Worm (Caenorhabditis elegans) whole organism, L4 larva: Measurements from ENCODE around the gene rps-0.

Experiments
- D1046.2 ChIP-seq: fragments of 200-800 bp; sonication (Bioruptor generic); IDR thresholded peaks from 2 replicates; pipeline ENCODE4 v1.3.6; 2022; ENCODE audit warnings: missing genetic modification characterization, missing compliant biosample characterization
- F10B5.3 ChIP-seq: sonication (generic microtip); optimal IDR thresholded peaks from 2 replicates; lab custom pipeline; 2016; ENCODE audit warnings: mild to moderate bottlenecking, missing genetic modification characterization, missing compliant biosample characterization
- F37D6.2 ChIP-seq: sonication (generic microtip); optimal IDR thresholded peaks from 2 replicates; lab custom pipeline; 2016; ENCODE audit warnings: mild to moderate bottlenecking, missing genetic modification characterization, missing compliant biosample characterization
- T20F7.1 ChIP-seq: fragments of 200-800 bp; sonication (Bioruptor generic); optimal IDR thresholded peaks from 2 replicates; lab custom pipeline; 2018; ENCODE audit warnings: mild to moderate bottlenecking, missing genetic modification characterization, missing compliant biosample characterization
- T26A8.4 ChIP-seq: fragments of 200-800 bp; sonication (Bioruptor generic); IDR thresholded peaks from 2 replicates; pipeline ENCODE4 v1.3.6; 2022; ENCODE audit warnings: missing genetic modification characterization, missing compliant biosample characterization
- Y48G9A.11 ChIP-seq: fragments of 200-800 bp; sonication (Bioruptor generic); IDR thresholded peaks from 2 replicates; pipeline ENCODE4 v1.3.6; 2022; ENCODE audit warnings: missing genetic modification reagents, missing genetic modification characterization, missing compliant biosample characterization
- Y75B8A.6 ChIP-seq: fragments of 200-800 bp; sonication (Bioruptor generic); IDR thresholded peaks from 2 replicates; pipeline ENCODE4 v1.3.6; 2022; ENCODE audit warnings: missing genetic modification reagents, missing genetic modification characterization, missing compliant biosample characterization
- ZK546.5 ChIP-seq, 2 experiments: sonication (generic microtip); optimal IDR thresholded peaks; 2 replicates each; lab custom pipeline; 2017; ENCODE audit warnings: missing biosample characterization in 2 of 2, missing genetic modification characterization in 2 of 2
- ama-1 ChIP-seq: fragments of 150-350 bp; optimal IDR thresholded peaks from 2 replicates; lab custom pipeline; 2014; ENCODE audit warnings: inconsistent platforms, mixed read lengths
- attf-4 ChIP-seq: sonication (generic microtip); optimal IDR thresholded peaks from 3 replicates; lab custom pipeline; 2017; ENCODE audit warnings: missing biosample characterization, missing genetic modification characterization
- ceh-32 ChIP-seq: sonication (generic microtip); optimal IDR thresholded peaks from 2 replicates; lab custom pipeline; 2016; ENCODE audit warnings: mild to moderate bottlenecking, missing genetic modification characterization, missing compliant biosample characterization; ENCODE audit not compliant: poor library complexity
- ceh-82 ChIP-seq: sonication (generic microtip); optimal IDR thresholded peaks from 2 replicates; lab custom pipeline; 2017; ENCODE audit warnings: missing biosample characterization, missing genetic modification characterization
- ces-1 ChIP-seq: fragments of 150-350 bp; sonication (generic microtip); optimal IDR thresholded peaks from 4 replicates; lab custom pipeline; 2014; ENCODE audit warnings: missing biosample characterization, missing genetic modification reagents, missing genetic modification characterization
- daf-16 ChIP-seq, 3 experiments: sonication (generic microtip); optimal IDR thresholded peaks; 2 replicates each; lab custom pipeline; 2016 to 2017; ENCODE audit warnings: missing genetic modification characterization in 3 of 3, missing genetic modification reagents in 3 of 3, mild to moderate bottlenecking in 2 of 3, missing compliant biosample characterization in 2 of 3, missing biosample characterization in 1 of 3, moderate library complexity in 1 of 3
- daf-19 ChIP-seq: fragments of 200-800 bp; sonication (Bioruptor generic); conservative IDR thresholded peaks from 2 replicates; pipeline ENCODE4 v1.3.6; 2022; ENCODE audit warnings: missing genetic modification characterization, missing compliant biosample characterization
- dmd-9 ChIP-seq: fragments of 200-800 bp; sonication (Bioruptor generic); IDR thresholded peaks from 2 replicates; pipeline ENCODE4 v1.3.6; 2022; ENCODE audit warnings: missing genetic modification reagents, missing genetic modification characterization, missing compliant biosample characterization
- dpl-1 ChIP-seq: fragments of 150-350 bp; optimal IDR thresholded peaks from 2 replicates; lab custom pipeline; 2014; ENCODE audit warnings: missing biosample characterization, missing genetic modification reagents, missing genetic modification characterization
- duxl-1 ChIP-seq: sonication (generic microtip); optimal IDR thresholded peaks from 2 replicates; lab custom pipeline; 2016; ENCODE audit warnings: mild to moderate bottlenecking, missing genetic modification characterization, moderate library complexity, missing compliant biosample characterization; ENCODE audit not compliant: poor library complexity
- dve-1 ChIP-seq: sonication (generic microtip); optimal IDR thresholded peaks from 2 replicates; lab custom pipeline; 2017; ENCODE audit warnings: antibody characterized with exemption, mild to moderate bottlenecking, missing genetic modification characterization, missing compliant biosample characterization; ENCODE audit not compliant: insufficient read depth
- fkh-10 ChIP-seq: fragments of 150-350 bp; optimal IDR thresholded peaks from 2 replicates; lab custom pipeline; 2014; ENCODE audit warnings: missing biosample characterization, missing genetic modification reagents, missing genetic modification characterization
- hlh-30 ChIP-seq: sonication (generic microtip); optimal IDR thresholded peaks from 2 replicates; lab custom pipeline; 2017; ENCODE audit warnings: antibody characterized with exemption, mild to moderate bottlenecking, missing genetic modification characterization, missing compliant biosample characterization; ENCODE audit not compliant: insufficient read depth
- jun-1 ChIP-seq: fragments of 150-350 bp; optimal IDR thresholded peaks from 2 replicates; lab custom pipeline; 2014; ENCODE audit warnings: missing biosample characterization, missing genetic modification reagents, missing genetic modification characterization
- lin-13 ChIP-seq: fragments of 150-350 bp; optimal IDR thresholded peaks from 2 replicates; lab custom pipeline; 2014; ENCODE audit warnings: missing biosample characterization, missing genetic modification reagents, missing genetic modification characterization
- lin-39 ChIP-seq: fragments of 150-350 bp; optimal IDR thresholded peaks from 2 replicates; lab custom pipeline; 2014; ENCODE audit warnings: missing biosample characterization, missing genetic modification reagents, missing genetic modification characterization
- lsy-2 ChIP-seq, 2 experiments: fragments of 150-350 bp in 1 of 2; sonication (generic microtip) in 1 of 2; optimal IDR thresholded peaks; 2 replicates each; lab custom pipeline; 2014 to 2017; ENCODE audit warnings: missing biosample characterization in 2 of 2, missing genetic modification characterization in 2 of 2
- madf-5 ChIP-seq, 2 experiments: fragments of 200-800 bp; sonication (Bioruptor generic); IDR thresholded peaks; 2 replicates each; pipeline ENCODE4 v1.3.6; 2022; ENCODE audit warnings: missing compliant biosample characterization in 2 of 2, missing genetic modification characterization in 2 of 2
- mdl-1 ChIP-seq, 2 experiments: fragments of 150-350 bp in 1 of 2; sonication (generic microtip) in 1 of 2; optimal IDR thresholded peaks; 2 replicates each; lab custom pipeline; 2014 to 2017; ENCODE audit warnings: missing biosample characterization in 2 of 2, missing genetic modification characterization in 2 of 2
- mxl-3 ChIP-seq: fragments of 200-800 bp; sonication (Bioruptor generic); optimal IDR thresholded peaks from 2 replicates; lab custom pipeline; 2018; ENCODE audit warnings: mild to moderate bottlenecking, missing genetic modification characterization, missing compliant biosample characterization
- nhr-10 ChIP-seq: fragments of 150-350 bp; optimal IDR thresholded peaks from 2 replicates; lab custom pipeline; 2014; ENCODE audit warnings: missing biosample characterization, missing genetic modification characterization
- nhr-102 ChIP-seq: sonication (generic microtip); optimal IDR thresholded peaks from 2 replicates; lab custom pipeline; 2016; ENCODE audit warnings: mild to moderate bottlenecking, missing genetic modification characterization, moderate library complexity, missing compliant biosample characterization
- nhr-11 ChIP-seq: fragments of 150-350 bp; optimal IDR thresholded peaks from 2 replicates; lab custom pipeline; 2014; ENCODE audit warnings: missing biosample characterization, missing genetic modification characterization
- nhr-237 ChIP-seq: sonication (generic microtip); optimal IDR thresholded peaks from 2 replicates; lab custom pipeline; 2017; ENCODE audit warnings: missing biosample characterization, missing genetic modification characterization
- nhr-25 ChIP-seq: sonication (generic microtip); optimal IDR thresholded peaks from 2 replicates; lab custom pipeline; 2017; ENCODE audit warnings: missing genetic modification characterization, mild to moderate bottlenecking, missing compliant biosample characterization, antibody characterized with exemption, moderate library complexity, borderline replicate concordance; ENCODE audit not compliant: insufficient read depth
- nhr-28 ChIP-seq: fragments of 150-350 bp; optimal IDR thresholded peaks from 2 replicates; lab custom pipeline; 2014; ENCODE audit warnings: missing biosample characterization, missing genetic modification characterization
- nhr-41 ChIP-seq: fragments of 200-800 bp; sonication (Bioruptor generic); IDR thresholded peaks from 2 replicates; pipeline ENCODE4 v1.3.6; 2022; ENCODE audit warnings: missing genetic modification reagents, missing genetic modification characterization, missing compliant biosample characterization
- nhr-42 ChIP-seq: fragments of 200-800 bp; sonication (Bioruptor generic); IDR thresholded peaks from 2 replicates; pipeline ENCODE4 v1.3.6; 2022; ENCODE audit warnings: missing genetic modification characterization, missing compliant biosample characterization
- nhr-6 ChIP-seq: fragments of 150-350 bp; optimal IDR thresholded peaks from 2 replicates; lab custom pipeline; 2014; ENCODE audit warnings: missing biosample characterization, missing genetic modification characterization
- pha-4 ChIP-seq, 2 experiments: fragments of 150-350 bp in 1 of 2; fragments of 200-800 bp in 1 of 2; sonication (Bioruptor generic) in 1 of 2; IDR thresholded peaks in 1 of 2; optimal IDR thresholded peaks in 1 of 2; 2 replicates each; pipeline versions ENCODE4 v1.3.6 to Lab custom; 2014 to 2022; ENCODE audit warnings: missing genetic modification characterization in 2 of 2, missing genetic modification reagents in 2 of 2, missing biosample characterization in 1 of 2, missing compliant biosample characterization in 1 of 2
- sdz-12 ChIP-seq: fragments of 200-800 bp; sonication (Bioruptor generic); optimal IDR thresholded peaks from 2 replicates; lab custom pipeline; 2018; ENCODE audit warnings: mild to moderate bottlenecking, missing genetic modification characterization, missing compliant biosample characterization
- snpc-4 ChIP-seq: fragments of 150-350 bp; optimal IDR thresholded peaks from 2 replicates; lab custom pipeline; 2014; ENCODE audit warnings: missing biosample characterization, missing genetic modification characterization
- spr-1 ChIP-seq: sonication (generic microtip); optimal IDR thresholded peaks from 2 replicates; lab custom pipeline; 2016; ENCODE audit warnings: mild to moderate bottlenecking, missing genetic modification characterization, missing compliant biosample characterization
- tag-97 ChIP-seq: fragments of 200-800 bp; sonication (Bioruptor generic); IDR thresholded peaks from 2 replicates; pipeline ENCODE4 v1.3.6; 2022; ENCODE audit warnings: missing genetic modification characterization, missing compliant biosample characterization
- tra-1 ChIP-seq: fragments of 200-800 bp; sonication (Bioruptor generic); IDR thresholded peaks from 2 replicates; pipeline ENCODE4 v1.3.6; 2022; ENCODE audit warnings: missing genetic modification reagents, missing genetic modification characterization, missing compliant biosample characterization
- unc-130 ChIP-seq: sonication (generic microtip); optimal IDR thresholded peaks from 2 replicates; lab custom pipeline; 2016; ENCODE audit warnings: missing genetic modification reagents, missing genetic modification characterization, missing compliant biosample characterization
- unc-62 ChIP-seq, 3 experiments: fragments of 150-350 bp in 1 of 3; sonication (generic microtip); optimal IDR thresholded peaks in 2 of 3; peaks in 1 of 3; 1 replicate in 1 of 3; 2 replicates in 2 of 3; lab custom pipeline; 2014 to 2017; ENCODE audit warnings: missing biosample characterization in 3 of 3, missing genetic modification characterization in 3 of 3, missing genetic modification reagents in 3 of 3, missing genotype in 1 of 3
- ztf-11 ChIP-seq: fragments of 150-350 bp; optimal IDR thresholded peaks from 2 replicates; lab custom pipeline; 2014; ENCODE audit warnings: missing biosample characterization, missing genetic modification characterization
- ztf-7 ChIP-seq: fragments of 150-350 bp; optimal IDR thresholded peaks from 2 replicates; lab custom pipeline; 2014; ENCODE audit warnings: missing biosample characterization, missing genetic modification characterization

Gene rps-0

DNA sequence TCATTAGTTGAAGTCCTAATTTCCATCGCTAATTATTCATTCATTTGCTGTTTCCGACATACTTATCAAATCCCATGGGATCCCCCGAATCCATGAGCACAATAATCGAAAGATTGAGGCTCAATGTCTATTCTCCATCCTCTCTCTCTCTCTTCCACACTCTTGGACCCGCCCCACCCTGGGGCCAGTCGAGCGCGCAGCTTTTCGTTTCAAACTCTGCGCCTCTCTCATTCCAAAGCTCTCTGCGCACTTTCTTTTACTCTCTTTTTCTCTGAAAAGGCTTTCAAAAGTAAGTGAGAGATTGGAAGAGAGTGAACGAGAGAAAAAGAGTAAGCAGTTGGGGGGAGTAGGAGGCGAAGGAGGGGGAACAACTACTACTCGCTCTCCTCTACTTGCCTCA, 32.1 kb downstream of the rps-0 start, which contains the start of gene acy-1 (continued):
- no peak for TF ChIP-seq ztf-7
- peak; percentile 58 for TF ChIP-seq dpl-1 (GFP tag; lab: Kevin White, UChicago)
- no peak for TF ChIP-seq nhr-10 (tag; lab: Kevin White, UChicago)
- no peak for TF ChIP-seq hlh-30 (tag; lab: Kevin White, UChicago)
- peak; percentile 83 for TF ChIP-seq fkh-10 (GFP tag; lab: Kevin White, UChicago)
- TF ChIP-seq pha-4 (GFP tag; IDR thresholded peaks at IDR 0.05; lab: Robert Waterston, UW) = no peak
- peak; percentile 14 for TF ChIP-seq pha-4 (tag; optimal IDR thresholded peaks at IDR 0.05; lab: Kevin White, UChicago)
- no peak for TF ChIP-seq ama-1 (lab: Kevin White, UChicago)
- TF ChIP-seq lin-13 (GFP tag; lab: Kevin White, UChicago) = peak; percentile 19
- TF ChIP-seq Y75B8A.6 = no peak

DNA sequence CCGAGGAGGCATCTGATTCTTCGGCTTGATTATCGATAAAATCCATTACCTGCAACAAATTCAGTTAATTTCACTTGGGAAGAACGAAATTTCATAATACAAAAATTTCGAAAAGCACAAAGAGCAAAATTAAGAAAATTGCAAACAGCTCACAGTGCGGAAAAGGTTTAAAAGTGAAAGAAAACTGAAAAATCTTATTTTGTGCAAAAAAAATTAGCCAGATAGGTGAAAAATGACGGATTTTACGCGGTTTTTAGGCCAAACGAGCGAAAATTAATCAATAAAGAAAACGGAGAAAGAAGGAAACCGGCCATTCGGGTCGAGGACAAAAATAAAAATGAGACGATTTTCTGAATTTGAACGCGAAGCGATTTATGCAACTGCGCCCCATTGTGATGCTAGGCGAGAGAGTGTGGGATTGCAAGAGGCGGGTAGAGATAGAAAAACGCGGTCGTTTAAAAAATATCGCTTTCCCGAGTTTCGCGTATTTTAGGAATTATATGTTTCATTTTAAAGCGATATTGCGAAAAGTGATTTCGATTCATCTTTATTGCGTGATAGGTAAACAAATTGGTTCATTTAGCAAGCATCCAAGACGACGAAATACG, 33.1 kb downstream of the rps-0 start, which contains the start of gene emb-5:
Gene emb-5 (minus strand): TSS at position 51 of the 608 bp plus-strand sequence.
- TF ChIP-seq ces-1 (no peak), F10B5.3 (tag; lab: Kevin White, UChicago) (no peak), T20F7.1 (GFP tag; lab: Kevin White, UChicago) (no peak), jun-1 (no peak), nhr-237 (tag; lab: Kevin White, UChicago) (no peak), ztf-7 (no peak), dve-1 (tag; lab: Kevin White, UChicago) (no peak), nhr-11 (tag; lab: Kevin White, UChicago) (no peak), ceh-32 (tag; lab: Kevin White, UChicago) (no peak), Y48G9A.11 (GFP tag; lab: Robert Waterston, UW) (no peak), sdz-12 (no peak), nhr-42 (no peak), daf-19 (GFP tag; lab: Robert Waterston, UW) (no peak), ZK546.5 (tag; optimal IDR thresholded peaks at IDR 0.05; lab: Kevin White, UChicago) (no peak), duxl-1 (no peak), madf-5 (GFP tag; IDR thresholded peaks at IDR 0.05; lab: Robert Waterston, UW) (no peak), tra-1 (no peak), nhr-28 (tag; lab: Kevin White, UChicago) (peak; percentile 27), nhr-6 (tag; lab: Kevin White, UChicago) (peak; percentile 21), nhr-102 (tag; lab: Kevin White, UChicago) (no peak), nhr-41 (no peak), lin-39 (tag; lab: Kevin White, UChicago) (no peak), F37D6.2 (tag; lab: Kevin White, UChicago) (no peak), lin-13 (GFP tag; lab: Kevin White, UChicago) (no peak), ceh-82 (tag; lab: Kevin White, UChicago) (no peak), daf-16 (GFP tag; optimal IDR thresholded peaks at IDR 0.05; lab: Kevin White, UChicago) (no peak), daf-16 (tag; optimal IDR thresholded peaks at IDR 0.05; lab: Kevin White, UChicago) (peak; percentile 10), dmd-9 (GFP tag; lab: Robert Waterston, UW) (no peak), mdl-1 (tag; optimal IDR thresholded peaks at IDR 0.05; lab: Kevin White, UChicago) (no peak), snpc-4 (no peak), unc-62 (GFP tag; optimal IDR thresholded peaks at IDR 0.05 in 1 of 2; lab: Kevin White, UChicago) (peak in 1 of 2 experiments; percentile 5), unc-62 (tag; optimal IDR thresholded peaks at IDR 0.05; lab: Kevin White, UChicago) (no peak), nhr-25 (tag; lab: Kevin White, UChicago) (no peak), D1046.2 (no peak), unc-130 (GFP tag; lab: Kevin White, UChicago) (no peak), T26A8.4 (GFP tag; lab: Robert Waterston, UW) (0 out of 2 replicates have a peak, but pooled peaks have one; percentile 28), lsy-2 (tag; optimal IDR thresholded peaks at IDR 0.05; lab: Kevin White, UChicago) (no peak), mxl-3 (GFP tag; lab: Kevin White, UChicago) (no peak), spr-1 (no peak), attf-4 (tag; lab: Kevin White, UChicago) (no peak), ztf-11 (tag; lab: Kevin White, UChicago) (no peak), tag-97 (GFP tag; lab: Robert Waterston, UW) (no peak)
